Fruit fly (Drosophila melanogaster) whole organism, embryonic: ENCODE data around the gene Cpr5C.

Experiments
- CG10147 ChIP-seq: fragments of 200-800 bp; sonication (Bioruptor generic); optimal IDR thresholded peaks from 2 replicates; lab custom pipeline; 2019; ENCODE audit warnings: missing biosample characterization, mild to moderate bottlenecking, missing genetic modification characterization, moderate library complexity
- CG10321 ChIP-seq: fragments of 200-800 bp; sonication (Bioruptor generic); IDR thresholded peaks from 2 replicates; pipeline ENCODE4 v1.3.6; 2022; ENCODE audit warnings: missing biosample characterization, missing genetic modification characterization
- CG11093 ChIP-seq: fragments of 200-800 bp; sonication (Bioruptor generic); IDR thresholded peaks from 3 replicates; pipeline ENCODE4 v1.3.6; 2022; ENCODE audit warnings: missing biosample characterization, missing genetic modification characterization
- CG11398 ChIP-seq: fragments of 200-800 bp; sonication (Bioruptor generic); optimal IDR thresholded peaks from 2 replicates; lab custom pipeline; 2016; ENCODE audit warnings: missing biosample characterization, missing genetic modification characterization
- CG11723 ChIP-seq: fragments of 200-800 bp; sonication (Bioruptor generic); optimal IDR thresholded peaks from 2 replicates; lab custom pipeline; 2017; ENCODE audit warnings: missing biosample characterization, mild to moderate bottlenecking, missing genetic modification characterization
- CG1233 ChIP-seq: fragments of 200-800 bp; sonication (Bioruptor generic); optimal IDR thresholded peaks from 4 replicates; lab custom pipeline; 2018; ENCODE audit warnings: missing biosample characterization, mild to moderate bottlenecking, missing genetic modification characterization
- CG12744 ChIP-seq: fragments of 200-800 bp; sonication (Bioruptor generic); optimal IDR thresholded peaks from 2 replicates; lab custom pipeline; 2016; ENCODE audit warnings: missing biosample characterization, missing genetic modification characterization
- CG13424 ChIP-seq: fragments of 200-800 bp; sonication (Bioruptor generic); optimal IDR thresholded peaks from 2 replicates; lab custom pipeline; 2019; ENCODE audit warnings: missing biosample characterization, mild to moderate bottlenecking, missing genetic modification characterization, moderate library complexity
- CG13624 ChIP-seq: fragments of 200-800 bp; sonication (Bioruptor generic); optimal IDR thresholded peaks from 2 replicates; lab custom pipeline; 2016; ENCODE audit warnings: missing biosample characterization, missing genetic modification characterization
- CG14050 ChIP-seq: fragments of 200-800 bp; sonication (Bioruptor generic); IDR thresholded peaks from 3 replicates; pipeline ENCODE4 v1.3.6; 2022; ENCODE audit warnings: missing biosample characterization, missing genetic modification characterization
- CG15269 ChIP-seq: fragments of 200-800 bp; sonication (Bioruptor generic); optimal IDR thresholded peaks from 2 replicates; lab custom pipeline; 2018; ENCODE audit warnings: missing biosample characterization, mild to moderate bottlenecking, missing genetic modification characterization, moderate library complexity
- CG15514 ChIP-seq: fragments of 200-800 bp; sonication (Bioruptor generic); optimal IDR thresholded peaks from 3 replicates; lab custom pipeline; 2017; ENCODE audit warnings: missing biosample characterization, missing genetic modification characterization, mild to moderate bottlenecking, moderate library complexity, missing genetic modification reagents
- CG16863 ChIP-seq: fragments of 200-800 bp; sonication (Bioruptor generic); optimal IDR thresholded peaks from 3 replicates; lab custom pipeline; 2016; ENCODE audit warnings: missing biosample characterization, missing genetic modification characterization
- CG17361 ChIP-seq: fragments of 200-800 bp; sonication (Bioruptor generic); IDR thresholded peaks from 3 replicates; pipeline ENCODE4 v1.3.6; 2022; ENCODE audit warnings: missing biosample characterization, missing genetic modification characterization
- CG2199 ChIP-seq: fragments of 200-800 bp; sonication (Bioruptor generic); IDR thresholded peaks from 3 replicates; pipeline ENCODE4 v1.3.6; 2022; ENCODE audit warnings: missing biosample characterization, missing genetic modification characterization
- CG32772 ChIP-seq: fragments of 200-800 bp; sonication (Bioruptor generic); IDR thresholded peaks from 2 replicates; pipeline ENCODE4 v1.3.6; 2022; ENCODE audit warnings: missing biosample characterization, missing genetic modification characterization
- CG34376 ChIP-seq: fragments of 200-800 bp; sonication (Bioruptor generic); optimal IDR thresholded peaks from 2 replicates; lab custom pipeline; 2018; ENCODE audit warnings: missing biosample characterization, mild to moderate bottlenecking, missing genetic modification characterization
- CG34422 ChIP-seq: fragments of 200-800 bp; sonication (Bioruptor generic); IDR thresholded peaks from 3 replicates; pipeline ENCODE4 v1.3.6; 2022; ENCODE audit warnings: missing biosample characterization, missing genetic modification characterization
- CG3847 ChIP-seq: fragments of 200-800 bp; sonication (Bioruptor generic); IDR thresholded peaks from 2 replicates; pipeline ENCODE4 v1.3.6; 2022; ENCODE audit warnings: missing biosample characterization, missing genetic modification characterization
- CG4617 ChIP-seq: fragments of 200-800 bp; sonication (Bioruptor generic); optimal IDR thresholded peaks from 3 replicates; lab custom pipeline; 2016; ENCODE audit warnings: missing biosample characterization, missing genetic modification characterization, borderline replicate concordance
- CG6654 ChIP-seq: fragments of 200-800 bp; sonication (Bioruptor generic); optimal IDR thresholded peaks from 2 replicates; lab custom pipeline; 2017; ENCODE audit warnings: missing biosample characterization, mild to moderate bottlenecking, missing genetic modification characterization
- CG8765 ChIP-seq: fragments of 200-800 bp; sonication (Bioruptor generic); IDR thresholded peaks from 2 replicates; pipeline ENCODE4 v1.3.6; 2022; ENCODE audit warnings: missing biosample characterization, missing genetic modification characterization
- CG9727 ChIP-seq: fragments of 200-800 bp; sonication (Bioruptor generic); optimal IDR thresholded peaks from 3 replicates; lab custom pipeline; 2017; ENCODE audit warnings: missing biosample characterization, mild to moderate bottlenecking, missing genetic modification characterization
- CrebB ChIP-seq: fragments of 200-800 bp; sonication (Bioruptor generic); optimal IDR thresholded peaks from 3 replicates; lab custom pipeline; 2018; ENCODE audit warnings: missing biosample characterization, mild to moderate bottlenecking, missing genetic modification characterization
- D ChIP-seq, 2 experiments: fragments of 200-800 bp in 1 of 2; fragments of >200 bp in 1 of 2; sonication (Bioruptor generic) in 1 of 2; optimal IDR thresholded peaks; 2 replicates in 1 of 2; 3 replicates in 1 of 2; lab custom pipeline; 2017; ENCODE audit warnings: mild to moderate bottlenecking in 1 of 2, missing biosample characterization in 1 of 2, missing genetic modification characterization in 1 of 2, missing genetic modification reagents in 1 of 2
- Dbx ChIP-seq: fragments of 200-800 bp; sonication (Bioruptor generic); IDR thresholded peaks from 3 replicates; pipeline ENCODE4 v1.3.6; 2022; ENCODE audit warnings: missing biosample characterization, missing genetic modification characterization
- Dfd ChIP-seq, 2 experiments: fragments of >200 bp; optimal IDR thresholded peaks; 2 replicates each; lab custom pipeline; 2017; ENCODE audit warnings: missing biosample characterization in 2 of 2, missing genetic modification characterization in 2 of 2
- ERR ChIP-seq: fragments of 200-800 bp; sonication (Bioruptor generic); optimal IDR thresholded peaks from 2 replicates; lab custom pipeline; 2016; ENCODE audit warnings: missing biosample characterization, missing genetic modification characterization
- Ets65A ChIP-seq: fragments of 200-800 bp; sonication (Bioruptor generic); peaks from one replicate; lab custom pipeline; 2016; ENCODE audit warnings: missing biosample characterization, missing genetic modification characterization
- GATAe ChIP-seq: fragments of 200-800 bp; sonication (Bioruptor generic); conservative IDR thresholded peaks from 2 replicates; pipeline ENCODE4 v1.3.6; 2022; ENCODE audit warnings: missing biosample characterization, missing genetic modification characterization
- Hsf ChIP-seq: fragments of 200-800 bp; sonication (Bioruptor generic); optimal IDR thresholded peaks from 3 replicates; lab custom pipeline; 2016; ENCODE audit warnings: missing biosample characterization, missing genetic modification characterization
- Sin3A ChIP-seq: fragments of >200 bp; optimal IDR thresholded peaks from 2 replicates; lab custom pipeline; 2018
- Sox102F ChIP-seq: fragments of 200-800 bp; sonication (Bioruptor generic); optimal IDR thresholded peaks from 2 replicates; lab custom pipeline; 2018; ENCODE audit warnings: missing biosample characterization, mild to moderate bottlenecking, missing genetic modification characterization, moderate library complexity
- Tbp ChIP-seq: fragments of >200 bp; optimal IDR thresholded peaks from 2 replicates; lab custom pipeline; 2018; ENCODE audit warnings: missing biosample characterization, missing genetic modification characterization
- btn ChIP-seq: fragments of 200-800 bp; sonication (Bioruptor generic); optimal IDR thresholded peaks from 2 replicates; lab custom pipeline; 2016; ENCODE audit warnings: missing biosample characterization, missing genetic modification characterization
- chinmo ChIP-seq: fragments of 200-800 bp; sonication (Bioruptor generic); IDR thresholded peaks from 4 replicates; pipeline ENCODE4 v1.3.6; 2022; ENCODE audit warnings: missing biosample characterization, missing genetic modification characterization; ENCODE audit not compliant: partially characterized antibody
- crp ChIP-seq, 2 experiments: fragments of 200-800 bp; sonication (Bioruptor generic); optimal IDR thresholded peaks; 2 replicates in 1 of 2; 3 replicates in 1 of 2; lab custom pipeline; 2017; ENCODE audit warnings: missing biosample characterization in 2 of 2, missing genetic modification characterization in 2 of 2, mild to moderate bottlenecking in 1 of 2, moderate library complexity in 1 of 2
- da ChIP-seq: fragments of 200-800 bp; sonication (Bioruptor generic); optimal IDR thresholded peaks from 2 replicates; lab custom pipeline; 2016; ENCODE audit warnings: missing biosample characterization, missing genetic modification characterization
- dpn ChIP-seq, 2 experiments: fragments of 200-800 bp; sonication (Bioruptor generic); optimal IDR thresholded peaks; 3 replicates each; lab custom pipeline; 2016; ENCODE audit warnings: missing biosample characterization in 2 of 2, missing genetic modification characterization in 2 of 2
- gcm ChIP-seq: fragments of 200-800 bp; sonication (Bioruptor generic); optimal IDR thresholded peaks from 2 replicates; lab custom pipeline; 2019; ENCODE audit warnings: missing biosample characterization, mild to moderate bottlenecking, missing genetic modification characterization, moderate library complexity
- klu ChIP-seq: fragments of 200-800 bp; sonication (Bioruptor generic); IDR thresholded peaks from 2 replicates; pipeline ENCODE4 v1.3.6; 2022; ENCODE audit warnings: missing biosample characterization, missing genetic modification characterization
- luna ChIP-seq: fragments of 200-800 bp; sonication (Bioruptor generic); optimal IDR thresholded peaks from 2 replicates; lab custom pipeline; 2016; ENCODE audit warnings: missing biosample characterization, missing genetic modification characterization
- nau ChIP-seq: fragments of 200-800 bp; sonication (Bioruptor generic); optimal IDR thresholded peaks from 3 replicates; lab custom pipeline; 2017; ENCODE audit warnings: missing biosample characterization, mild to moderate bottlenecking, missing genetic modification characterization, missing genetic modification reagents
- nmo ChIP-seq: fragments of 200-800 bp; sonication (Bioruptor generic); optimal IDR thresholded peaks from 2 replicates; lab custom pipeline; 2018; ENCODE audit warnings: missing biosample characterization, mild to moderate bottlenecking, missing genetic modification characterization, moderate library complexity
- prd ChIP-seq, 3 experiments: fragments of >200 bp in 2 of 3; fragments of 200-800 bp in 1 of 3; sonication (Bioruptor generic) in 1 of 3; optimal IDR thresholded peaks in 2 of 3; IDR thresholded peaks in 1 of 3; 2 replicates in 2 of 3; 3 replicates in 1 of 3; pipeline versions ENCODE4 v1.3.6 to Lab custom; 2017 to 2022; ENCODE audit warnings: missing biosample characterization in 1 of 3, missing genetic modification characterization in 1 of 3
- sug ChIP-seq: fragments of 200-800 bp; optimal IDR thresholded peaks from 2 replicates; lab custom pipeline; 2019; ENCODE audit warnings: missing biosample characterization, mild to moderate bottlenecking, missing genetic modification characterization, moderate library complexity
- tap ChIP-seq: fragments of 200-800 bp; optimal IDR thresholded peaks from 3 replicates; lab custom pipeline; 2019; ENCODE audit warnings: missing biosample characterization, mild to moderate bottlenecking, missing genetic modification characterization, moderate library complexity

Cpr5C gene

DNA sequence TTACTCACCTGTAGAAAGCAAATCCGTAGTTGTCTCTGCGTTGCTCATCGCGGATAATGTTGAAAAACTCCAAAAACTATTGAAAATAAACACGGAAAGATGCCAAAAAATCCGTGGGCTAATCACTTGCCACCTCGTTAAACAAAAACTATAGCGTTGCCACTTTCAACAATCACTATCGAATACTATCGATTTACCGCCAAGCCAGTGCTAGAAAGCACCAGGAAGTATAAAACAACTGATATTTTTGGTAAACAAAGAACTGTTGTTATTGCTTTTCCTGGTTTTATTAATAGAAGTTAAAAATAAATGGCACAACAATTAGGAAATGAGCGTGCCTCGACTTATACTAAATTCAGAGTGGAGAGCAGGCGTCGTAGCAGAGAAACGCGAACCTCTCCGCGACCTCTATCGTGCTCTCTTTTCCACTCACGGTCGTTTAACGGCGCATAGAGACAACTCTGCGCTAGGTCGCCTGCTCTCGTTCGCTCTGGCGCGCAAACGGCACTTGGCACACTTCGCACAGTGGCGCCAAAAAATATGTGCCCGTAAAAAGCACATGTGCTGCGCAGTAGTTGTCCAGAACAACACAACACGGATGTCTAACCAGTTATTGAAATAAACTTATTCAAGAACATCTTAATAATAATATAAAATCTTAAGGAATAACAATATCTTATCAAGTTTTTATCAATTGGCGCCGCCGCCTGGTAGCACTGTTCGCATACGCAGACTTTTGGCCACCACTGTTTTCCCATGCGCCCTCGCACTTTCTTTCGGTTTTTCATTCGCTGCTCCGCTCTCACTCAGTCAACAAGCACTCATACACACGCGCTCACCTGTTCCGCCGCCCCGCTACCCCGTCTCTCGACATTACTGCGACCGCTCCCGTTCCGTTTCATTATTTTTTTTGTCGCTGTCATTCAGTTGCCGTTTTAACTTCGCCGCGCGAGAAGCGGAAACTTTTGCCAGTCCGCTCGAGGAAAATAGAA is 49.3 kb upstream of the Cpr5C start, which contains the start of the genes lin-52 and CG15771 (continued):
- peak; percentile 86 for TF ChIP-seq GATAe
- TF ChIP-seq luna = no peak
- TF ChIP-seq CG1233 (GFP tag; lab: Kevin White, UChicago) = peak; percentile 91
- peak; percentile 81 for TF ChIP-seq CG6654 (GFP tag; lab: Kevin White, UChicago)
- peak; percentile 92 for TF ChIP-seq tap (tag; lab: Kevin White, UChicago)
- peak; percentile 72 to 91 for TF ChIP-seq dpn (GFP tag; optimal IDR thresholded peaks at IDR 0.05; lab: Kevin White, UChicago)
- TF ChIP-seq CG3847 (GFP tag; lab: Robert Waterston, UW) = peak; percentile 96
- peak; percentile 3 for TF ChIP-seq btn (GFP tag; lab: Kevin White, UChicago)
- peak; percentile 78 for TF ChIP-seq CG13624 (GFP tag; lab: Kevin White, UChicago)
- TF ChIP-seq Sin3A = peak; percentile 83
- peak; percentile 70 for TF ChIP-seq da (GFP tag; lab: Kevin White, UChicago)
- TF ChIP-seq CrebB (tag; lab: Kevin White, UChicago) = peak; percentile 88
- TF ChIP-seq Dbx (GFP tag; lab: Robert Waterston, UW) = peak; percentile 95
- TF ChIP-seq CG34376 = peak; percentile 98
- no peak for TF ChIP-seq D (optimal IDR thresholded peaks at IDR 0.05; lab: Kevin White, UChicago)
- peak; percentile 94 for TF ChIP-seq D (GFP tag; optimal IDR thresholded peaks at IDR 0.05; lab: Kevin White, UChicago)
- TF ChIP-seq CG11398 (GFP tag; lab: Kevin White, UChicago) = no peak
- TF ChIP-seq CG9727 (GFP tag; lab: Kevin White, UChicago) = peak; percentile 97
- peak; percentile 86 for TF ChIP-seq Hsf (GFP tag; lab: Kevin White, UChicago)
- TF ChIP-seq CG11093 (GFP tag; lab: Robert Waterston, UW) = peak; percentile 96
- peak; percentile 82 for TF ChIP-seq CG8765 (GFP tag; lab: Robert Waterston, UW)
- peak; percentile 98 for TF ChIP-seq klu (GFP tag; lab: Robert Waterston, UW)
- TF ChIP-seq CG11723 = peak; percentile 94
- peak; percentile 59 for TF ChIP-seq ERR (GFP tag; lab: Kevin White, UChicago)

DNA sequence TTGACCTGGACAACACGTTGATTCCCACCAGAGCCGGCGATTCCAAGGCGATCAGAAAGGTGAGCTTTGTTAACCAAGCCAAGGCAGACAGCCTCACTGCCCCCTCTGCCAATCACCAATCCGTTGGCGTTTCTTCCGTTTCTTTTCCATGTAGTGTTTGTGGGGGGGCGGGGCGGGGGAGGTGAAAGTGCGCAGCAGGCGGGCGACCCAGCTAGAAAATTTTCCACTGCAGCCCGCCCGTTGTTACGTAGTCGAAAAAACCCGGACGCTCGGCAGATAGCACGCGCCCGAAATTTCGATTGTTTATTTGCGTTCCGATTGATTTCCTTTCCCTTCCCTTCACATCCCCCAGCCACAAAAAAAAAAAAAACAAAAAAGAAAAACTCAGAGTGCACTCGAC is 48.3 kb upstream of the Cpr5C start:
- TF ChIP-seq CG13424 (tag; lab: Kevin White, UChicago) = no peak
- TF ChIP-seq CG16863 = no peak
- no peak for TF ChIP-seq CG17361 (GFP tag; lab: Robert Waterston, UW)
- no peak for TF ChIP-seq CG15514 (GFP tag; lab: Kevin White, UChicago)
- TF ChIP-seq sug = no peak
- TF ChIP-seq Sox102F (GFP tag; lab: Kevin White, UChicago) = no peak
- no peak for TF ChIP-seq CG15269 (tag; lab: Kevin White, UChicago)
- 0 out of 4 replicates have a peak, but pooled peaks have one; percentile 16 for TF ChIP-seq chinmo
- TF ChIP-seq CG10321 = no peak
- no peak for TF ChIP-seq CG10147 (GFP tag; lab: Kevin White, UChicago)
- TF ChIP-seq Tbp (GFP tag; lab: Kevin White, UChicago) = no peak
- no peak for TF ChIP-seq crp (GFP tag; optimal IDR thresholded peaks at IDR 0.05; lab: Kevin White, UChicago)
- TF ChIP-seq nmo (GFP tag; lab: Kevin White, UChicago) = no peak
- TF ChIP-seq CG12744 = no peak
- TF ChIP-seq CG34376 = no peak
- no peak for TF ChIP-seq CG14050
- TF ChIP-seq prd (optimal IDR thresholded peaks at IDR 0.05; lab: Kevin White, UChicago) = no peak
- TF ChIP-seq prd (GFP tag; IDR thresholded peaks at IDR 0.05; lab: Robert Waterston, UW) = no peak
- TF ChIP-seq CG32772 (GFP tag; lab: Robert Waterston, UW) = peak; percentile 50; the same call in 1 of the 2 replicates
- no peak for TF ChIP-seq gcm (GFP tag; lab: Kevin White, UChicago)
- TF ChIP-seq Dfd (GFP tag; optimal IDR thresholded peaks at IDR 0.05; lab: Kevin White, UChicago) = no peak
- peak; percentile 79; the same call in 1 of the 3 replicates for TF ChIP-seq CG2199 (GFP tag; lab: Robert Waterston, UW)
- TF ChIP-seq Ets65A = no peak
- TF ChIP-seq Dbx (GFP tag; lab: Robert Waterston, UW) = no peak
- no peak for TF ChIP-seq CG4617 (GFP tag; lab: Kevin White, UChicago)
- TF ChIP-seq CG34422 (GFP tag; lab: Robert Waterston, UW) = no peak
- no peak for TF ChIP-seq nau (GFP tag; lab: Kevin White, UChicago)
